Fruit fly (Drosophila melanogaster) whole organism, prepupa: Measurements from ENCODE around the gene CG12017.

Experiments
- Blimp-1 ChIP-seq: fragments of 200-800 bp; sonication (Bioruptor generic); optimal IDR thresholded peaks from 3 replicates; lab custom pipeline; 2017; ENCODE audit warnings: missing biosample characterization, missing genetic modification characterization, mild to moderate bottlenecking, moderate library complexity, missing genetic modification reagents
- CG10669 ChIP-seq: fragments of 200-800 bp; sonication (Bioruptor generic); optimal IDR thresholded peaks from 3 replicates; lab custom pipeline; 2018; ENCODE audit warnings: missing biosample characterization, mild to moderate bottlenecking, missing genetic modification characterization, moderate library complexity
- CG11762 ChIP-seq: fragments of 200-800 bp; sonication (Bioruptor generic); optimal IDR thresholded peaks from 3 replicates; lab custom pipeline; 2016; ENCODE audit warnings: missing biosample characterization, missing genetic modification characterization; ENCODE audit not compliant: insufficient read depth
- CG11902 ChIP-seq: fragments of 200-800 bp; sonication (Bioruptor generic); optimal IDR thresholded peaks from 3 replicates; lab custom pipeline; 2016; ENCODE audit warnings: missing biosample characterization, missing genetic modification characterization
- CG3032 ChIP-seq: fragments of 200-800 bp; optimal IDR thresholded peaks from 2 replicates; lab custom pipeline; 2019; ENCODE audit warnings: missing biosample characterization, mild to moderate bottlenecking, missing genetic modification characterization, moderate library complexity
- CG31627 ChIP-seq: fragments of 200-800 bp; sonication (Bioruptor generic); optimal IDR thresholded peaks from 3 replicates; lab custom pipeline; 2016; ENCODE audit warnings: missing biosample characterization, missing genetic modification characterization
- CG6163 ChIP-seq: fragments of 200-800 bp; sonication (Bioruptor generic); IDR thresholded peaks from 3 replicates; pipeline ENCODE4 v1.3.6; 2022; ENCODE audit warnings: missing biosample characterization, missing genetic modification characterization
- CG6276 ChIP-seq: fragments of 200-800 bp; sonication (Bioruptor generic); optimal IDR thresholded peaks from 2 replicates; lab custom pipeline; 2017; ENCODE audit warnings: missing biosample characterization, mild to moderate bottlenecking, missing genetic modification characterization
- CG6792 ChIP-seq: fragments of 200-800 bp; sonication (Bioruptor generic); optimal IDR thresholded peaks from 3 replicates; lab custom pipeline; 2016; ENCODE audit warnings: missing biosample characterization, missing genetic modification characterization
- CG6808 ChIP-seq: fragments of 200-800 bp; sonication (Bioruptor generic); optimal IDR thresholded peaks from 3 replicates; lab custom pipeline; 2017; ENCODE audit warnings: missing biosample characterization, missing genetic modification characterization, mild to moderate bottlenecking, moderate library complexity, missing genetic modification reagents
- CG6854 ChIP-seq: fragments of 200-800 bp; sonication (Bioruptor generic); optimal IDR thresholded peaks from 2 replicates; lab custom pipeline; 2017; ENCODE audit warnings: missing biosample characterization, mild to moderate bottlenecking, missing genetic modification characterization
- CG8119 ChIP-seq: fragments of 200-800 bp; sonication (Bioruptor generic); IDR thresholded peaks from 3 replicates; pipeline ENCODE4 v1.3.6; 2022; ENCODE audit warnings: missing biosample characterization, missing genetic modification characterization
- CG9139 ChIP-seq: fragments of 200-800 bp; sonication (Bioruptor generic); optimal IDR thresholded peaks from 3 replicates; lab custom pipeline; 2017; ENCODE audit warnings: missing biosample characterization, mild to moderate bottlenecking, missing genetic modification characterization
- Eip75B ChIP-seq: fragments of 200-800 bp; sonication (Bioruptor generic); optimal IDR thresholded peaks from 3 replicates; lab custom pipeline; 2016; ENCODE audit warnings: missing biosample characterization, missing genetic modification characterization
- Eip78C ChIP-seq: fragments of 200-800 bp; sonication (Bioruptor generic); peaks from one replicate; lab custom pipeline; 2016; ENCODE audit warnings: missing biosample characterization, missing genetic modification characterization
- Ets96B ChIP-seq: fragments of 200-800 bp; optimal IDR thresholded peaks from 2 replicates; lab custom pipeline; 2019; ENCODE audit warnings: missing biosample characterization, mild to moderate bottlenecking, missing genetic modification characterization, moderate library complexity
- Hr38 ChIP-seq: sonication (Bioruptor generic); optimal IDR thresholded peaks from 2 replicates; lab custom pipeline; 2016; ENCODE audit warnings: missing biosample characterization, missing genetic modification characterization
- Hr39 ChIP-seq: fragments of 200-800 bp; sonication (Bioruptor generic); optimal IDR thresholded peaks from 2 replicates; lab custom pipeline; 2016; ENCODE audit warnings: missing biosample characterization, missing genetic modification characterization
- Lpt ChIP-seq: fragments of 200-800 bp; sonication (Bioruptor generic); optimal IDR thresholded peaks from 3 replicates; lab custom pipeline; 2016; ENCODE audit warnings: missing biosample characterization, missing genetic modification characterization
- Met ChIP-seq: fragments of 200-800 bp; sonication (Bioruptor generic); optimal IDR thresholded peaks from 3 replicates; lab custom pipeline; 2016; ENCODE audit warnings: missing biosample characterization, missing genetic modification characterization
- Sox102F ChIP-seq: fragments of 200-800 bp; sonication (Bioruptor generic); optimal IDR thresholded peaks from 2 replicates; lab custom pipeline; 2016; ENCODE audit warnings: missing biosample characterization, mild to moderate bottlenecking, missing genetic modification characterization
- acj6 ChIP-seq: fragments of 200-800 bp; sonication (Bioruptor generic); optimal IDR thresholded peaks from 3 replicates; lab custom pipeline; 2016; ENCODE audit warnings: missing biosample characterization, missing genetic modification characterization
- cyc ChIP-seq: fragments of 200-800 bp; sonication (Bioruptor generic); optimal IDR thresholded peaks from 3 replicates; lab custom pipeline; 2016; ENCODE audit warnings: missing biosample characterization, missing genetic modification characterization
- dsx ChIP-seq: fragments of 200-800 bp; optimal IDR thresholded peaks from 3 replicates; lab custom pipeline; 2019; ENCODE audit warnings: missing biosample characterization, mild to moderate bottlenecking, missing genetic modification characterization, moderate library complexity; ENCODE audit not compliant: poor library complexity, severe bottlenecking
- eg ChIP-seq: fragments of 200-800 bp; sonication (Bioruptor generic); IDR thresholded peaks from 3 replicates; pipeline ENCODE4 v1.3.6; 2022; ENCODE audit warnings: missing biosample characterization, missing genetic modification characterization
- esn ChIP-seq: fragments of 200-800 bp; sonication (Bioruptor generic); optimal IDR thresholded peaks from 2 replicates; lab custom pipeline; 2016; ENCODE audit warnings: missing biosample characterization, mild to moderate bottlenecking, missing genetic modification characterization, moderate library complexity
- lz ChIP-seq: fragments of 200-800 bp; sonication (Bioruptor generic); optimal IDR thresholded peaks from 3 replicates; lab custom pipeline; 2016; ENCODE audit warnings: missing biosample characterization, missing genetic modification characterization
- pdm3 ChIP-seq: fragments of 200-800 bp; sonication (Bioruptor generic); optimal IDR thresholded peaks from 3 replicates; lab custom pipeline; 2016; ENCODE audit warnings: missing biosample characterization, missing genetic modification characterization
- salr ChIP-seq, 2 experiments: fragments of 200-800 bp; sonication (Bioruptor generic); optimal IDR thresholded peaks; 3 replicates each; lab custom pipeline; 2016 to 2018; ENCODE audit warnings: missing biosample characterization in 2 of 2, missing genetic modification characterization in 2 of 2, mild to moderate bottlenecking in 1 of 2
- spab ChIP-seq: fragments of 200-800 bp; sonication (Bioruptor generic); optimal IDR thresholded peaks from 2 replicates; lab custom pipeline; 2017; ENCODE audit warnings: missing biosample characterization, mild to moderate bottlenecking, missing genetic modification characterization, missing genetic modification reagents
- topi ChIP-seq: fragments of 200-800 bp; sonication (Bioruptor generic); optimal IDR thresholded peaks from 3 replicates; lab custom pipeline; 2016; ENCODE audit warnings: missing biosample characterization, missing genetic modification characterization
- vri ChIP-seq: fragments of 200-800 bp; sonication (Bioruptor generic); optimal IDR thresholded peaks from 3 replicates; lab custom pipeline; 2016; ENCODE audit warnings: missing biosample characterization, mild to moderate bottlenecking, missing genetic modification characterization

The CG12017 gene

dm6 chr3L:3325925-3326903 lies 46.2 kb downstream of the CG12017 start, which contains the start of gene Gtpx (continued):
- TF ChIP-seq Blimp-1 (GFP tag; lab: Kevin White, UChicago) (peak; percentile 65), Hr38 (GFP tag; lab: Kevin White, UChicago) (no peak), dsx (GFP tag; lab: Kevin White, UChicago) (no peak), CG11902 (no peak), CG9139 (GFP tag; lab: Kevin White, UChicago) (peak; percentile 49), salr (GFP tag; optimal IDR thresholded peaks at IDR 0.05; lab: Kevin White, UChicago) (no peak), CG6163 (GFP tag; lab: Robert Waterston, UW) (0 out of 3 replicates have a peak, but pooled peaks have one; percentile 42), spab (peak; percentile 57), Eip75B (GFP tag; lab: Kevin White, UChicago) (peak; percentile 34), Sox102F (GFP tag; lab: Kevin White, UChicago) (no peak), pdm3 (GFP tag; lab: Kevin White, UChicago) (no peak), CG6276 (GFP tag; lab: Kevin White, UChicago) (peak; percentile 71), CG6808 (GFP tag; lab: Kevin White, UChicago) (peak; percentile 50), CG11762 (no peak), Ets96B (tag; lab: Kevin White, UChicago) (no peak), esn (GFP tag; lab: Kevin White, UChicago) (peak; percentile 62), CG10669 (GFP tag; lab: Kevin White, UChicago) (peak; percentile 18), eg (GFP tag; lab: Robert Waterston, UW) (0 out of 3 replicates have a peak, but pooled peaks have one; percentile 40), cyc (peak; percentile 40), CG31627 (GFP tag; lab: Kevin White, UChicago) (peak; percentile 76), CG6854 (GFP tag; lab: Kevin White, UChicago) (peak; percentile 32), topi (peak; percentile 15), CG8119 (GFP tag; lab: Robert Waterston, UW) (peak; percentile 40; the same call in 1 of the 3 replicates), Met (GFP tag; lab: Kevin White, UChicago) (no peak), CG3032 (tag; lab: Kevin White, UChicago) (peak; percentile 31), lz (GFP tag; lab: Kevin White, UChicago) (peak; percentile 63), Hr39 (peak; percentile 71)

- TF ChIP-seq vri = no peak
Measured at dm6 chr3L:3328771-3329170, 48.7 kb downstream of the CG12017 start, which contains the start of gene Strip. Strip (minus strand) TSS chr3L:3328871.

dm6 chr3L:3329763-3330162 lies 49.7 kb downstream of the CG12017 start, which contains the start of gene CG14961:
CG14961 (plus strand) TSS chr3L:3330063.
- TF ChIP-seq acj6 (GFP tag; lab: Kevin White, UChicago) (no peak), esn (GFP tag; lab: Kevin White, UChicago) (no peak), CG9139 (GFP tag; lab: Kevin White, UChicago) (no peak), CG8119 (GFP tag; lab: Robert Waterston, UW) (0 out of 3 replicates have a peak, but pooled peaks have one; percentile 3), CG31627 (GFP tag; lab: Kevin White, UChicago) (no peak), topi (no peak), CG6792 (GFP tag; lab: Kevin White, UChicago) (no peak)

- TF ChIP-seq Lpt (no peak), dsx (GFP tag; lab: Kevin White, UChicago) (no peak), esn (GFP tag; lab: Kevin White, UChicago) (peak; percentile 21), CG9139 (GFP tag; lab: Kevin White, UChicago) (no peak), Eip78C (GFP tag; lab: Kevin White, UChicago) (no peak)
Measured at dm6 chr3L:3334784-3335183, 54.7 kb downstream of the CG12017 start, which contains the start of gene CG14969. CG14969 (minus strand) TSS chr3L:3334978.
